Worm (Caenorhabditis elegans) whole organism, late embryonic: ENCODE measurements around the gene F09E5.14.

ENCODE experiments used
- F13H6.1 ChIP-seq: sonication (generic microtip); optimal IDR thresholded peaks from 2 replicates; lab custom pipeline; 2016; ENCODE audit warnings: missing genetic modification characterization, missing compliant biosample characterization
- T23F11.4 ChIP-seq: fragments of 200-800 bp; sonication (Bioruptor generic); optimal IDR thresholded peaks from 2 replicates; lab custom pipeline; 2018; ENCODE audit warnings: mild to moderate bottlenecking, missing genetic modification characterization, missing compliant biosample characterization
- ama-1 ChIP-seq: fragments of 150-350 bp; optimal IDR thresholded peaks from 2 replicates; lab custom pipeline; 2014
- ceh-34 ChIP-seq: sonication (generic microtip); optimal IDR thresholded peaks from 2 replicates; lab custom pipeline; 2016; ENCODE audit warnings: mild to moderate bottlenecking, missing genetic modification characterization, missing compliant biosample characterization
- ceh-9 ChIP-seq: sonication (generic microtip); optimal IDR thresholded peaks from 2 replicates; lab custom pipeline; 2016; ENCODE audit warnings: mild to moderate bottlenecking, missing genetic modification characterization, inconsistent platforms, missing compliant biosample characterization
- dmd-4 ChIP-seq: sonication (generic microtip); optimal IDR thresholded peaks from 2 replicates; lab custom pipeline; 2016; ENCODE audit warnings: borderline replicate concordance, missing genetic modification characterization, missing compliant biosample characterization
- hlh-30 ChIP-seq: sonication (generic microtip); optimal IDR thresholded peaks from 2 replicates; lab custom pipeline; 2017; ENCODE audit warnings: antibody characterized with exemption, missing genetic modification characterization, missing compliant biosample characterization; ENCODE audit not compliant: insufficient read depth
- pqm-1 ChIP-seq: sonication (generic microtip); optimal IDR thresholded peaks from 2 replicates; lab custom pipeline; 2016; ENCODE audit warnings: missing genetic modification characterization, missing compliant biosample characterization
- rnt-1 ChIP-seq: sonication (generic microtip); optimal IDR thresholded peaks from 2 replicates; lab custom pipeline; 2016; ENCODE audit warnings: missing genetic modification characterization, missing compliant biosample characterization
- syd-9 ChIP-seq: sonication (generic microtip); optimal IDR thresholded peaks from 2 replicates; lab custom pipeline; 2016; ENCODE audit warnings: mild to moderate bottlenecking, missing genetic modification characterization, moderate library complexity, missing compliant biosample characterization
- tbx-2 ChIP-seq: sonication (generic microtip); optimal IDR thresholded peaks from 2 replicates; lab custom pipeline; 2016; ENCODE audit warnings: missing genetic modification characterization, missing compliant biosample characterization
- tbx-7 ChIP-seq: sonication (generic microtip); optimal IDR thresholded peaks from 2 replicates; lab custom pipeline; 2016; ENCODE audit warnings: missing genotype, missing genetic modification characterization, missing compliant biosample characterization
- unc-55 ChIP-seq: sonication (generic microtip); optimal IDR thresholded peaks from 2 replicates; lab custom pipeline; 2017; ENCODE audit warnings: missing biosample characterization, missing genetic modification reagents, missing genetic modification characterization

- no peak for TF ChIP-seq hlh-30
- TF ChIP-seq T23F11.4 (GFP tag; lab: Kevin White, UChicago), result no peak
- no peak for TF ChIP-seq ceh-9 (tag; lab: Kevin White, UChicago)
- no peak for TF ChIP-seq F13H6.1
- no peak for TF ChIP-seq syd-9 (tag; lab: Kevin White, UChicago)
- no peak for TF ChIP-seq rnt-1
- TF ChIP-seq ceh-34 (tag; lab: Kevin White, UChicago), result no peak
- no peak for TF ChIP-seq ama-1 (lab: Kevin White, UChicago)
- no peak for TF ChIP-seq unc-55
- no peak for TF ChIP-seq tbx-7
- TF ChIP-seq dmd-4 (tag; lab: Kevin White, UChicago), result no peak
- no peak for TF ChIP-seq pqm-1 (tag; lab: Kevin White, UChicago)
- TF ChIP-seq tbx-2, result no peak
Measured at ce11 chrII:5310795-5311194, 33.9 kb downstream of the F09E5.14 start.
